Worm (Caenorhabditis elegans) whole organism, young adult: Measurements from ENCODE around the gene fbxa-81.

Source experiments
- C17E4.6 ChIP-seq: fragments of 200-800 bp; sonication (Bioruptor generic); IDR thresholded peaks from 2 replicates; pipeline ENCODE4 v1.3.6; 2022; ENCODE audit warnings: missing genetic modification reagents, missing genetic modification characterization, missing compliant biosample characterization
- F37B4.10 ChIP-seq: fragments of 200-800 bp; sonication (Bioruptor generic); IDR thresholded peaks from 2 replicates; pipeline ENCODE4 v1.3.6; 2022; ENCODE audit warnings: missing genetic modification characterization, missing compliant biosample characterization
- F39B2.1 ChIP-seq: fragments of 200-800 bp; sonication (Bioruptor generic); IDR thresholded peaks from 2 replicates; pipeline ENCODE4 v1.3.6; 2022; ENCODE audit warnings: missing genetic modification reagents, missing genetic modification characterization, missing compliant biosample characterization
- F57A8.1 ChIP-seq: fragments of 200-800 bp; sonication (Bioruptor generic); optimal IDR thresholded peaks from 2 replicates; lab custom pipeline; 2018; ENCODE audit warnings: mild to moderate bottlenecking, missing genetic modification characterization, moderate library complexity, missing compliant biosample characterization
- T07F8.4 ChIP-seq: sonication (generic microtip); optimal IDR thresholded peaks from 2 replicates; lab custom pipeline; 2016; ENCODE audit warnings: mild to moderate bottlenecking, missing genetic modification characterization, moderate library complexity, missing compliant biosample characterization
- Y56A3A.18 ChIP-seq: fragments of 200-800 bp; sonication (Bioruptor generic); IDR thresholded peaks from 2 replicates; pipeline ENCODE4 v1.3.6; 2022; ENCODE audit warnings: missing genetic modification reagents, missing genetic modification characterization, missing compliant biosample characterization
- attf-6 ChIP-seq: fragments of 200-800 bp; sonication (Bioruptor generic); IDR thresholded peaks from 2 replicates; pipeline ENCODE4 v1.3.6; 2022; ENCODE audit warnings: missing genetic modification reagents, missing genetic modification characterization, missing compliant biosample characterization
- cebp-1 ChIP-seq, 2 experiments: fragments of 200-800 bp in 1 of 2; sonication (Bioruptor generic) in 1 of 2; sonication (generic microtip) in 1 of 2; IDR thresholded peaks in 1 of 2; optimal IDR thresholded peaks in 1 of 2; 2 replicates each; pipeline versions ENCODE4 v1.3.6 to Lab custom; 2017 to 2022; ENCODE audit warnings: missing compliant biosample characterization in 2 of 2, missing genetic modification characterization in 2 of 2, mild to moderate bottlenecking in 1 of 2, missing genetic modification reagents in 1 of 2, moderate library complexity in 1 of 2
- ceh-100 ChIP-seq: fragments of 200-800 bp; sonication (Bioruptor generic); IDR thresholded peaks from 2 replicates; pipeline ENCODE4 v1.3.6; 2022; ENCODE audit warnings: missing genetic modification reagents, missing genetic modification characterization, missing compliant biosample characterization
- ceh-40 ChIP-seq: fragments of 200-800 bp; sonication (Bioruptor generic); IDR thresholded peaks from 2 replicates; pipeline ENCODE4 v1.3.6; 2022; ENCODE audit warnings: missing genetic modification characterization, missing compliant biosample characterization
- ceh-58 ChIP-seq: fragments of 200-800 bp; sonication (Bioruptor generic); IDR thresholded peaks from 2 replicates; pipeline ENCODE4 v1.3.6; 2022; ENCODE audit warnings: missing genetic modification characterization, missing compliant biosample characterization
- dox-1 ChIP-seq: fragments of 200-800 bp; sonication (Bioruptor generic); IDR thresholded peaks from 2 replicates; pipeline ENCODE4 v1.3.6; 2022; ENCODE audit warnings: missing genetic modification reagents, missing genetic modification characterization, missing compliant biosample characterization
- egl-44 ChIP-seq: fragments of 200-800 bp; sonication (Bioruptor generic); IDR thresholded peaks from 2 replicates; pipeline ENCODE4 v1.3.6; 2022; ENCODE audit warnings: missing genetic modification reagents, missing genetic modification characterization, missing compliant biosample characterization
- gei-17 ChIP-seq: fragments of 200-800 bp; sonication (Bioruptor generic); optimal IDR thresholded peaks from 2 replicates; lab custom pipeline; 2018; ENCODE audit warnings: mild to moderate bottlenecking, missing genetic modification characterization, missing compliant biosample characterization
- him-1 ChIP-seq: sonication (generic microtip); optimal IDR thresholded peaks from 2 replicates; lab custom pipeline; 2016; ENCODE audit warnings: missing genotype, missing genetic modification reagents, missing genetic modification characterization, missing compliant biosample characterization
- hlh-26 ChIP-seq: fragments of 200-800 bp; sonication (Bioruptor generic); conservative IDR thresholded peaks from 2 replicates; pipeline ENCODE4 v1.3.6; 2022; ENCODE audit warnings: missing genetic modification reagents, missing genetic modification characterization, missing compliant biosample characterization
- hrde-1 ChIP-seq: sonication (generic microtip); optimal IDR thresholded peaks from 2 replicates; lab custom pipeline; 2016; ENCODE audit warnings: missing genetic modification characterization, mild to moderate bottlenecking, missing compliant biosample characterization, moderate library complexity, missing genotype, missing genetic modification reagents, borderline replicate concordance
- let-607 ChIP-seq, 2 experiments: fragments of 200-800 bp in 1 of 2; sonication (Bioruptor generic) in 1 of 2; sonication (generic microtip) in 1 of 2; optimal IDR thresholded peaks; 2 replicates each; lab custom pipeline; 2016 to 2018; ENCODE audit warnings: mild to moderate bottlenecking in 2 of 2, missing compliant biosample characterization in 2 of 2, missing genetic modification characterization in 2 of 2, moderate library complexity in 2 of 2, missing genotype in 1 of 2
- lin-35 ChIP-seq, 3 experiments: fragments of 150-350 bp in 2 of 3; sonication (generic microtip) in 1 of 3; optimal IDR thresholded peaks; 2 replicates each; lab custom pipeline; 2014 to 2018; ENCODE audit warnings: missing biosample characterization in 3 of 3, missing genetic modification characterization in 3 of 3, missing genetic modification reagents in 3 of 3
- lin-40 ChIP-seq: sonication (generic microtip); optimal IDR thresholded peaks from 2 replicates; lab custom pipeline; 2016; ENCODE audit warnings: missing genetic modification characterization, mild to moderate bottlenecking, missing compliant biosample characterization, missing genotype, missing genetic modification reagents
- lsl-1 ChIP-seq: fragments of 200-800 bp; sonication (Bioruptor generic); optimal IDR thresholded peaks from 2 replicates; lab custom pipeline; 2018; ENCODE audit warnings: mild to moderate bottlenecking, missing genetic modification characterization, moderate library complexity, missing compliant biosample characterization
- madf-10 ChIP-seq: sonication (generic microtip); optimal IDR thresholded peaks from 2 replicates; lab custom pipeline; 2016; ENCODE audit warnings: mild to moderate bottlenecking, missing genetic modification characterization, missing compliant biosample characterization
- madf-6 ChIP-seq: fragments of 200-800 bp; sonication (Bioruptor generic); IDR thresholded peaks from 2 replicates; pipeline ENCODE4 v1.3.6; 2022; ENCODE audit warnings: missing genetic modification reagents, missing genetic modification characterization, missing compliant biosample characterization
- madf-8 ChIP-seq: fragments of 200-800 bp; sonication (Bioruptor generic); conservative IDR thresholded peaks from 2 replicates; pipeline ENCODE4 v1.3.6; 2022; ENCODE audit warnings: missing genetic modification reagents, missing genetic modification characterization, missing compliant biosample characterization
- mxl-1 ChIP-seq: sonication (generic microtip); optimal IDR thresholded peaks from 2 replicates; lab custom pipeline; 2016; ENCODE audit warnings: missing genetic modification characterization, missing compliant biosample characterization
- nhr-27 ChIP-seq: fragments of 200-800 bp; sonication (Bioruptor generic); optimal IDR thresholded peaks from 2 replicates; lab custom pipeline; 2018; ENCODE audit warnings: mild to moderate bottlenecking, missing genetic modification characterization, moderate library complexity, missing compliant biosample characterization
- nhr-80 ChIP-seq: sonication (generic microtip); optimal IDR thresholded peaks from 2 replicates; lab custom pipeline; 2016; ENCODE audit warnings: missing genetic modification characterization, missing compliant biosample characterization
- nhr-90 ChIP-seq: sonication (generic microtip); optimal IDR thresholded peaks from 2 replicates; lab custom pipeline; 2016; ENCODE audit warnings: missing genotype, mild to moderate bottlenecking, missing genetic modification characterization, missing compliant biosample characterization
- pha-4 ChIP-seq: fragments of 150-350 bp; sonication (generic microtip); optimal IDR thresholded peaks from 2 replicates; lab custom pipeline; 2014; ENCODE audit warnings: missing biosample characterization, missing genetic modification reagents, missing genetic modification characterization
- rcor-1 ChIP-seq: fragments of 200-800 bp; sonication (Bioruptor generic); IDR thresholded peaks from 2 replicates; pipeline ENCODE4 v1.3.6; 2022; ENCODE audit warnings: missing genetic modification reagents, missing genetic modification characterization, missing compliant biosample characterization
- rec-8 ChIP-seq, 2 experiments: sonication (generic microtip); optimal IDR thresholded peaks; 2 replicates each; lab custom pipeline; 2016; ENCODE audit warnings: mild to moderate bottlenecking in 2 of 2, missing genetic modification characterization in 2 of 2, missing genetic modification reagents in 2 of 2, missing genotype in 2 of 2, missing biosample characterization in 1 of 2, missing compliant biosample characterization in 1 of 2, moderate library complexity in 1 of 2
- rpc-1 ChIP-seq, 2 experiments: fragments of 150-350 bp in 1 of 2; sonication (generic microtip) in 1 of 2; optimal IDR thresholded peaks; 2 replicates each; lab custom pipeline; 2014 to 2018; ENCODE audit warnings: missing biosample characterization in 1 of 2, missing genetic modification characterization in 1 of 2, missing genetic modification reagents in 1 of 2, missing genotype in 1 of 2
- sdz-38 ChIP-seq: sonication (generic microtip); optimal IDR thresholded peaks from 2 replicates; lab custom pipeline; 2016; ENCODE audit warnings: missing genotype, missing genetic modification characterization, missing compliant biosample characterization
- snpc-4 ChIP-seq, 5 experiments: fragments of 150-350 bp in 1 of 5; sonication (generic microtip) in 4 of 5; optimal IDR thresholded peaks; 2 replicates each; lab custom pipeline; 2014 to 2018; ENCODE audit warnings: missing genetic modification characterization in 5 of 5, missing biosample characterization in 3 of 5, antibody characterized with exemption in 2 of 5, mild to moderate bottlenecking in 2 of 5, missing compliant biosample characterization in 2 of 5, missing genotype in 2 of 5, moderate library complexity in 2 of 5, missing genetic modification reagents in 1 of 5
- sptf-2 ChIP-seq: fragments of 200-800 bp; sonication (Bioruptor generic); optimal IDR thresholded peaks from 2 replicates; lab custom pipeline; 2018; ENCODE audit warnings: mild to moderate bottlenecking, missing genetic modification characterization, missing compliant biosample characterization
- tbp1 ChIP-seq: fragments of 200-800 bp; sonication (Bioruptor generic); optimal IDR thresholded peaks from 2 replicates; lab custom pipeline; 2018; ENCODE audit warnings: mild to moderate bottlenecking, missing genetic modification characterization, missing compliant biosample characterization
- unc-130 ChIP-seq: sonication (generic microtip); optimal IDR thresholded peaks from 2 replicates; lab custom pipeline; 2016; ENCODE audit warnings: missing genetic modification reagents, missing genetic modification characterization, missing compliant biosample characterization
- unc-62 ChIP-seq: fragments of 150-350 bp; optimal IDR thresholded peaks from 2 replicates; lab custom pipeline; 2014; ENCODE audit warnings: missing biosample characterization, missing genetic modification reagents, missing genetic modification characterization
- ztf-25 ChIP-seq: fragments of 200-800 bp; sonication (Bioruptor generic); IDR thresholded peaks from 2 replicates; pipeline ENCODE4 v1.3.6; 2022; ENCODE audit warnings: missing genetic modification reagents, missing genetic modification characterization, missing compliant biosample characterization

The fbxa-81 gene

DNA sequence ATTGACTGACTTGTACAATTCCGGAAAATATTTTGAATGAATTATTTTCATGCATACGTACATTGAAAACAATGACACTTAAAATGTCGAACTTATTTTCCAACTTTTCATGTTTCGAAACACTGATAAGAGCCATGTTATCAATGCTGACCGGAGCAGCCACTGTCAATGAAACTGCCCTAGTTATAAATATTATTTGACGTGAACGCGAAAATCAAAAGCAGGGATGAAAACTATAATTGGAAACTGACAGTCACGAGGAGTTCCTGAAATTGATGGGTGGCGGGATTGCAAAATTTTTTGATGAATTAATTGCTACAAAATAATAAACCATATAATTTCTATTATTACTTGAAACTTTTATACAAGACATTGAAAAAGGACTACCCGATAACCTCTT, 2.4 kb downstream of the fbxa-81 start (continued):
- TF ChIP-seq gei-17 (GFP tag; lab: Kevin White, UChicago) = no peak
- TF ChIP-seq lsl-1 (GFP tag; lab: Kevin White, UChicago) = no peak
- TF ChIP-seq rcor-1 (GFP tag; lab: Robert Waterston, UW) = no peak
- no peak for TF ChIP-seq Y56A3A.18
- 0 out of 2 replicates have a peak, but pooled peaks have one; percentile 20 for TF ChIP-seq egl-44 (GFP tag; lab: Robert Waterston, UW)
- TF ChIP-seq dox-1 (GFP tag; lab: Robert Waterston, UW) = no peak
- TF ChIP-seq snpc-4 (GFP tag; optimal IDR thresholded peaks at IDR 0.05; lab: Kevin White, UChicago) = no peak
- peak in 1 of 4 experiments; percentile 31 for TF ChIP-seq snpc-4 (tag; optimal IDR thresholded peaks at IDR 0.05; lab: Kevin White, UChicago)
- TF ChIP-seq cebp-1 (GFP tag; IDR thresholded peaks at IDR 0.05; lab: Robert Waterston, UW) = peak; percentile 16; the same call in 1 of the 2 replicates
- no peak for TF ChIP-seq cebp-1 (tag; optimal IDR thresholded peaks at IDR 0.05; lab: Kevin White, UChicago)
- no peak for TF ChIP-seq hrde-1
- no peak for TF ChIP-seq T07F8.4 (tag; lab: Kevin White, UChicago)
- peak; percentile 1 for TF ChIP-seq tbp1 (GFP tag; lab: Kevin White, UChicago)
- no peak for TF ChIP-seq F37B4.10 (GFP tag; lab: Robert Waterston, UW)
- no peak for TF ChIP-seq rec-8 (tag; optimal IDR thresholded peaks at IDR 0.05; lab: Kevin White, UChicago)
- peak; percentile 27 for TF ChIP-seq pha-4 (tag; lab: Kevin White, UChicago)
- TF ChIP-seq, all 124 proteins: peak for 11

DNA sequence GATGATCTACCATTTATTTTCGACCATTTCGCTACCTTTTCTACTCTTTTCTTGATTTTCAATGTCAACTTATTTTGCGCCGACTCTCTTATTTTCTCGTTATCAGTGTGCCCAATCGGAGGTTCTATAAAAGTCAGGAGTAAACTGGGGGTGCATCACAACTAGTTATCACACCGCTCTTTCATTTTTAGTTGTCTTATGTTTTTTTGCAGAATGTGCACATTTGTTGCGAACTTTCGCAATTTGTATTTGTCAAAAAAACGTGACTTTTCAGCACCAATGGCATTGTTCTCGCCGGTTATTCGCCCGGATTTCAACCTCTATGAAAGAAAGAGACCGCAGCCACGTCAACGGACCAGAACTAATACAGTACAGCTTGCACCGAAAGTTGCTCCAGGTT, 4.3 kb downstream of the fbxa-81 start:
- peak; percentile 35; the same call in 1 of the 2 replicates for TF ChIP-seq cebp-1 (GFP tag; IDR thresholded peaks at IDR 0.05; lab: Robert Waterston, UW)
- TF ChIP-seq cebp-1 (tag; optimal IDR thresholded peaks at IDR 0.05; lab: Kevin White, UChicago) = peak; percentile 57
- no peak for TF ChIP-seq ceh-40
- no peak for TF ChIP-seq C17E4.6 (GFP tag; lab: Robert Waterston, UW)
- peak; percentile 38 for TF ChIP-seq nhr-80
- TF ChIP-seq, all 124 proteins: peak for 2

DNA sequence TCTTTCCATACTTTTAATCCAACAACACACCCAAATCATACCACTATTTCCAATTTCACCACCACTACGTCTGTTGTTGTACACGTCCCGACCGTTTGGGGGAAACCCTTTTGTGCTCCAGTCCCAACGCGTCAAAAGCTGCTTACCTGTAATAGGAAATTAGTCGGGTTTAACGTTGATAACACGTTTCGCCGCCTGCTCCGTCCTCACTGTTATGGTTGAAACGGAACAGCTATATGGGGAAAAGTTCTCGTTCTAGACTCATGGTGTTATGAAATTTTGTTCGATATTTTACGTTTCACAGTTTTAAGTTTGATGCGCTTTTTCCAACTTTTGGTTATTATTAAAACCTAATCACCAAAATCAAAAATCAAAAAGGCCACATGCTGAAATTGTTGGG, 6.0 kb downstream of the fbxa-81 start:
- no peak for TF ChIP-seq egl-44 (GFP tag; lab: Robert Waterston, UW)
- TF ChIP-seq nhr-80 = peak; percentile 34
- TF ChIP-seq, all 124 proteins: peak for 1

DNA sequence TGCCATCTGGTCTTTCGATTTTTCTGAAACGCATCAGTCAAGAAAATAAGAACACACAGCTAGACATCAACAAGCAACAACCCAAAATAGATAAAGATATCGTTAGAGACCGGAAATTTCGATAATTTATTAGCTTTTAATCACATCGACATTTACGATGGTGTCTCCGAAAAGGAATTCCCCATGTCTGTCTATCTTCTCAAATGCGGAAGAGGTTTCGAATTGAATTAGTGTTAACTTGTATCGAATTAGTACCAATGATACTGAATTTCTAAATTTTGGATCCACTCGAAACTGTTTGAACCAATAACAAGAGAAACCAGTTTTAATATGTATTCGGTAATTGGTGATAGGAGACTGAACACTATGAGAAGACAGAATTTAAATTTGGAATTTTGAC, 7.3 kb downstream of the fbxa-81 start:
- TF ChIP-seq pha-4 (tag; lab: Kevin White, UChicago) = no peak
- no peak for TF ChIP-seq let-607 (tag; optimal IDR thresholded peaks at IDR 0.05; lab: Kevin White, UChicago)
- TF ChIP-seq egl-44 (GFP tag; lab: Robert Waterston, UW) = no peak
- no peak for TF ChIP-seq madf-6
- TF ChIP-seq hlh-26 = no peak
- TF ChIP-seq F39B2.1 = no peak
- TF ChIP-seq ztf-25 (GFP tag; lab: Robert Waterston, UW) = no peak
- no peak for TF ChIP-seq him-1 (tag; lab: Kevin White, UChicago)
- TF ChIP-seq ceh-100 (GFP tag; lab: Robert Waterston, UW) = no peak
- TF ChIP-seq nhr-90 = no peak

DNA sequence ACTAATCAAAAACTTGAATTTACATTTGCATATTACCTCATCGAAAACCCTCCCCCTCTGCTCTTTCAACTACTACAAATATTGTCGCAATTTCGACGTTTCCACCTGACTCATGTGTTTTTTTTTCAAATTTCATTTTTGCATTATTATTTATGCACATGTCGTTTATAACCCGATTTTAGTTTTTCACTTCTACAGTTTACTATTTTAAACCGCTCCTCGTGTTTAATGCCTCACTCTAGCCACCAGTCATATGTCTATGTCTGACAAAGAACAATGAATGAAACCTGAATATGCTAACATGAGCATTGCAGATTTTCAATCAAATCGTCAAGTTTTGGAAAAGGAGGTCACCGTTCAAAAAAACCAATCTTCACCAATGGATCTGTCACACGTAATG, 7.8 kb downstream of the fbxa-81 start, which contains the start of gene T24C2.5:
T24C2.5 (plus strand) TSS at position 301 of the 400 bp plus-strand sequence.
- no peak for TF ChIP-seq attf-6
- no peak for TF ChIP-seq lin-40
- no peak for TF ChIP-seq rpc-1 (optimal IDR thresholded peaks at IDR 0.05; lab: Kevin White, UChicago)
- no peak for TF ChIP-seq rpc-1 (tag; optimal IDR thresholded peaks at IDR 0.05; lab: Kevin White, UChicago)
- no peak for TF ChIP-seq tbp1 (GFP tag; lab: Kevin White, UChicago)
- no peak for TF ChIP-seq madf-6
- no peak for TF ChIP-seq unc-130
- no peak for TF ChIP-seq snpc-4 (GFP tag; optimal IDR thresholded peaks at IDR 0.05; lab: Kevin White, UChicago)
- no peak for TF ChIP-seq snpc-4 (tag; optimal IDR thresholded peaks at IDR 0.05; lab: Kevin White, UChicago)
- TF ChIP-seq lin-35 (GFP tag; optimal IDR thresholded peaks at IDR 0.05; lab: Kevin White, UChicago) = no peak
- TF ChIP-seq mxl-1 (tag; lab: Kevin White, UChicago) = no peak
- TF ChIP-seq madf-10 (tag; lab: Kevin White, UChicago) = no peak
- no peak for TF ChIP-seq nhr-27 (tag; lab: Kevin White, UChicago)
- TF ChIP-seq F57A8.1 (GFP tag; lab: Kevin White, UChicago) = no peak
- TF ChIP-seq sptf-2 (GFP tag; lab: Kevin White, UChicago) = no peak
- TF ChIP-seq ceh-58 = no peak
- no peak for TF ChIP-seq sdz-38
- no peak for TF ChIP-seq nhr-90
- no peak for TF ChIP-seq unc-62 (GFP tag; lab: Kevin White, UChicago)
- TF ChIP-seq madf-8 (GFP tag; lab: Robert Waterston, UW) = no peak
